Fruit fly (Drosophila melanogaster): ENCODE results near the gene UBL3.
A peak's percentile ranks its signal among the peaks of the same experiment; 100 is the strongest.

Gene UBL3

DNA sequence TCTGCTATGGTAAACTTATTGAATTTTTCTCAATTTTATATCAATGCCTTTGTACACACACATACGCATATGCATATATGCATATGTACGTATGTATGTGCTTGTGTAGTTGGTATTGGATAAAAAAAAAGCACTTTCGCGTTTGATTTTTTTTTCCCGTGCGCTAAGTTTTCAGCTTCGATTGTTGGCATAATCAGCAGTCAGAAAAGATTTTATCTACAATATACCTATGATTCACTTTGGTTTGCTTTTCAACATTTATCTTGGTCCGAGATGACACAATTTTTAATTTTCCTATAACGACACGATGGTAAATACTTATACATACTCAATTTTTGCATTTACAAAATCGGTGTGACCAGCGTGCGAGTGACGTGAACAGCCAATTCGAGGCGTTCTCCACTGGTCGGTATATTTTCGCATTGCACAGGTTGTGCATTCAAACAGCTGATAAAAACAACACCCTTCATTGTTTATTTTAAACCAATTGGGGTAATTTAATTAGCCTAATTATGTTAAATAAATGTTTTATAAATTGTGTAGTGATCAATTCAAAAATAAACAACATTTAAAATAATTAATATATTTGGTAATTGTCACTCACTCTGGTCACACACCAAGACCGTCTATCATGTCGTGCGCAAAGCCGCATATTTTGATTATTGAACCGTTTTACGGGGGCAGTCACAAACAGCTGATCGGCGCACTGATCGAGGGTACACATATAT is at the start of gene UBL3, which contains the start of gene CG15914:
TSS of gene UBL3 (minus strand) at position 361 of the 728 bp plus-strand sequence.
TSS of gene CG15914 (plus strand) at position 607 of the 728 bp plus-strand sequence.
- TF ChIP-seq CG17801 (GFP tag; optimal IDR thresholded peaks at IDR 0.05; ENCODE audit: partially characterized antibody) = peak; percentile 56

DNA sequence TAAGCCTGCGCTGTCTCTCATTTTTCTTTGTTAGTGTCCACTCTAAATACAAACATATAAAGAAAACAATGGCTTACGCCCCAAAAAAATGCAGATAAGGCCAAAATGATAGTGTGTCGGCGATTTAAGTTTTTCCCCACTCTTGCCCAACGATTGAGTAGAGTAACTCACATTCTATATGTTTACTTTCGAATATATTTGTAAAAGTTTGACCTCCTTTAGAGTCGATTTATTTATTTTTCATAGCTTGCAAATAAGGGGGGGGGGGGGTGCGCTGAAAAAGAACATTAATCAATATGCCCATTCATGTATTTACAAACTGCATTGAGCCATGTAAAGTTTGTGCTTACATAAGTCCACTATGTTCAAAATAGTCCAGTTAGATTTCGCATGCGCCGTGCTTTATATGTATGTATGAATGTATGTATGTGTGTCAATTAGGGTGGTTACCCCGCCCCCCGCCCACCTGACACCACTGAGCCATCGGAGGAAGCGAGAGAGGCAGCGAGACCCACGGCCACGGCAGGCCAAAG is 40.8 kb upstream of the UBL3 start:
- TF ChIP-seq CG17801 (GFP tag; optimal IDR thresholded peaks at IDR 0.05; ENCODE audit: partially characterized antibody) = no peak

DNA sequence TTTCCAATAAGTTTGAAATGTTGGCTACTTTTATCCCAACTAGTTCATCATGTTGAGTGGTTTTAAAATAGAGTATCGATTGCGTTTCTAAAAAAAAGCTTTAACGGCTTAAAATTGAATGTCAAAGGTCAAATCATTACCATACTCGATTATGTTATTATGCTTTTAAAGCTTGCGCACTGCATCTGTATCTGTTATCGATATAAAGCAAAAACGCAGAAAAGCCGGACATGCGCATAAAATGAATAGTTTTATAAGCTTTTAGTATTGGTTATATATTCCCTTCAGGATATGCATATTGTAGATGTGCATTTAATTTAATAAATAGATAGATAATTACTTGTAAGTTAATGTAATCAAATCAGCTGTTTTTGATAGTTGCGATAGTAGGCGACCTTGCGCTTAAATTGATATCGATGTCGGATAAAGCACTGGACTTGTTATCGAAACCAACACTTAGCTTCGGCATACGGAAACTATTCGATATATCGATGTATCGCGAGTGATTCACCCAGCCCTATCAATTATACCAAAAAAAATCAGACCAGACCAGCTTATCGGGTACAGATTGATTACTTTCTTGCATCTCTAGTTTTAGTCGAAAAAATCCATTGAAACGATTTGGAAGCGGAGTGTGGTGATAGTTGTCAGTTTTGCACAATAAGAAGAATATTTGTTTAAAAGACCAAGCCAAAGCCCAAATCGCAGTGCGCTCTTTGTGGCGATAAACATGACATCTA is 38.8 kb upstream of the UBL3 start, which contains the start of gene shi:
TSS of gene shi (plus strand) at position 511 of the 740 bp plus-strand sequence.
- TF ChIP-seq CG17801 (GFP tag; optimal IDR thresholded peaks at IDR 0.05; ENCODE audit: partially characterized antibody) = peak; percentile 32

DNA sequence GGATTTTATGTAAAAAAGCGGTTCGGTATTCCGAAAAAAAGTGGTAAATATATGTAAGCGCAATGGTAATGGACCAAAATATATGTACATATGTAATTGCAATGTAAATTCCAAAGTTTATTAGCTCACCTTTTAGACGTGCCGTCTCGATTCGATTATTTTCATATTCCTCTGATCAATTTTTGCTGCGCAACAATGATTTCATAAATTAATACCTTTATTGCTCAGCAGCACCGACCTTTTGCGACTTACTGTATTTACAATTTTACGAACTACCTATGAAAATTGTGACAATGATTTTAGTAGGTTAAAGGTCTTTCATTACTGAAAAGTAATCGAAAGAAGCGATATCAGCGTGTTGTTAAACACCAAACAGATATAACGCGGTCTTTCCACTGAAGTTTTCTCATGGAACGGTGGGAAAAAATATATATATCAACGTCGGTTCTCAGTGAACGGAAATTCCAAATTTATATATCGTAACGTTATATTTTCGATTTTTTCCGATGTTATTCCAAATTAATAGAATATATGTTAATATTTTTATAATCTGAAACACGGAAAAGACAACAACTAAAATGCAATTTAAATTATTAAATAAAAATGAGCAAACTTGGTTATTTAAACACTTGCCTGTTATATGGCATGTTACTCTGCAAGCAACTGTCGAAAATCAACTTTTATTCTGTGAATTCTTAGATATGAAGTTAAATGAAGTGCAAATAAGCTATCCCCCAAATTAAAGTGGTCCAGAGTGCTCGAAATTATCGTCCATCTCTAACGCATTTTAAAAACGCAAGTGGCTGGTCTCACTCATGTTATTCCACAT is 37.0 kb upstream of the UBL3 start, which contains the start of the genes MSBP and CG15916:
TSS of gene MSBP (minus strand) at position 330 of the 829 bp plus-strand sequence.
TSS of gene CG15916 (plus strand) at position 810 of the 829 bp plus-strand sequence.
- peak; percentile 8 for TF ChIP-seq CG17801 (GFP tag; optimal IDR thresholded peaks at IDR 0.05; ENCODE audit: partially characterized antibody)

DNA sequence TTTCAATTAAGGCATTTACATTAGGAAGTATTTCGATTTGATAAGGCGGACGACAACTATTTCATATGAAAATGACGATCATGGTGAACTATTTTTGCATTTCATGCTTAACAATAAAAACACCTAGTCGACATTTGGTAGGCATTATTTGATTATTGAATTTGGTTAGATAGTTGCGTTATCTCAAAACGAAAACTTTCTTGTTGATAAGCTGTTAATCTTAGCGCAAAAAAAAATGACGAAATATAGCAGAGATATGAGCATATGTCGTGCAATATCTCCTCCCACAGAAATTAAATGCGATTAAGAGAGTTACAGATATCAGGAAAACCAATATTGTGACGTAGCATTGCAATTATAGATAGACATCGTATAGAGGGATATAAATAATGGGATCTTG is 35.8 kb upstream of the UBL3 start:
- no peak for TF ChIP-seq CG17801 (GFP tag; optimal IDR thresholded peaks at IDR 0.05; ENCODE audit: partially characterized antibody)

DNA sequence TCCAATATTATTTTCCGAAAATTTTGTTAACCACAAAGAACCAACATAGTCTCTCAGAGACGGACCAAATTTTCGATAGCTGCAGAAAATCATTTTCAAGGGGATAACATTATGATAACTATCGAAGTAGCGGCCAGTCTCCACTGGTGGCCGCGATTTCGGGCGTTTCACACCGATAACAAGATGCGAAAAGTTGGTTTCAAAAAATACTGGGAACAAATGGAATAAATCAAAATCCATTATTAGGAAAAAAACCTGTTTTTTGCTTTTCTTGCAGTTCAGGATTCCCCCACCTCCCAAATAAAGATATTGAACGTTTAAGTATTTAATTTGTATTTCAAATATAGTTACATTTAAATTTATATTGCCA is 34.3 kb upstream of the UBL3 start, which contains the start of gene tay:
TSS of gene tay (minus strand) at position 65 of the 370 bp plus-strand sequence.
- no peak for TF ChIP-seq CG17801 (GFP tag; optimal IDR thresholded peaks at IDR 0.05; ENCODE audit: partially characterized antibody)

DNA sequence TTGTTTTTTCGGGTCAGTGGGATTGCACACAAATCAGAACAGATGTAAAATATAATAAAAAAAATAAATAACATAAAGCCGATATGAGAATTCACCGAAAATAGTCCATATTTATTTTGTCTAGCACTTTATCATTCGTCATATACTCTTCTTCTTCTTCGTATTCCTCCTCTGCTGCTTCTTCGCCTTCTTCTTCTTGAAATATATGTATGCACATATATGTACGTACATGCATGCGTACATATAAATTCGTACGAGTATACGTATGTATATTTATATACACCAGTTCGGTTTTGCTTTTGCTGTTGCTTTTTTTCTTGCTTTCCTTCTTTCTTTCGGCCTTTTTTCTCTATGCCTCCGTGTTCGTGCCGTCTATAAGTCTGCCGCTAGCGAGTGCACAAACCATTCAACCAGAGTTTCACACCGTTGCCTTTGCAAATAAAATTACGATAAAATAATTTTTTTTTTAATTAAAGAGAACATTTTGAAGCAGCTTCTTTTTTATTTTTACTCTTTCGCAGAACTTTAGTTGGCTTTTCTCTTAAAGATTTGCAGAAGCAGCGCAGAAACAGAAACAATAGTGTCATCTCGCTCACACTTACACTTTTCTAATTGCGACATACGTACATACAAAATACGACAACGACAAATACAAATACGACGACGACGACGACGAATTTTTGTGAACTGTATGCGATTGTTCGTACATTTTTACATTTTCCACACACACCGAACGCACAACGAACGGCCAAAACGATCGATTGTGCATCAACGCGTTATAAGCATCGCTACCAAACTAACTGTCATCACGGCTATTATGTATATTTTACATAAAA is 33.7 kb upstream of the UBL3 start:
- peak; percentile 98 for TF ChIP-seq CG17801 (GFP tag; optimal IDR thresholded peaks at IDR 0.05; ENCODE audit: partially characterized antibody)

DNA sequence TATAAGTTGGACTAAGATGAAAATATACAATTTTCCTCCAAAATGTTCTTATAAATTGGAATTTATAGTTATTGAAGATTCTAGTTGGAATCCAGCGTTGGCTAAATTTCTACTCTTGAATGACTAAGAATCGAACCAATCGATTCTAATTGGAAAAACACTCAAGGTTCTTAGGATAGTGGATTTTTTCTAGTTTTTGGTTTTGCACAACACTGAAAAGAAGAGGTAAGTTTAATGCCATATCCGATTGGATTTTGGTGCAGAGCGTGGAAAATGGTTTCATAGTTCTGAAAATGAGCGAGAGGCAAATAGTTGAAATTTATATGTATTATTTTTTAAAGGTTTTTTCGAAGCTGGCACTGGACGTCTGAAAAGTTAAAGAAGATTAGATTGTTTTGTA is 22.6 kb upstream of the UBL3 start:
- TF ChIP-seq CG17801 (GFP tag; optimal IDR thresholded peaks at IDR 0.05; ENCODE audit: partially characterized antibody) = no peak

DNA sequence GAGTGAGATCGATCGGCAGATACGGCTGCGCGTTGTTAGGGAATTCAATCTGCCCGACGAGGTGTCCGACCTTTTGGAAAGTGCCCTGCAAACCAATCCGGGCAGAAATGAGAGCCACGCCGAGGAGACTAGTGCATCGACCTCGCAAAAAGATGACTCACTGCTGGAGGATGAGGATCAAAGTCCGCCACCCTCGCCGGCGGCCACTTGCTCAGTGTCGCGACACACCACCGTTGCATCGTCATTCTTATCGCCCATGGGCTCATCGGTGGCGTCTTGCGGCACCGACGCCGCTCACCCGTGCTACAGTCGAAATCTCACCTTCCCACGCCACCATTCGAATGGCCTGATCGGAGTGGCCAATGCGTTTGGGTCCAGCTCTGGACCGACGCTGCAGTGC is 21.5 kb upstream of the UBL3 start:
- no peak for TF ChIP-seq CG17801 (GFP tag; optimal IDR thresholded peaks at IDR 0.05; ENCODE audit: partially characterized antibody)

DNA sequence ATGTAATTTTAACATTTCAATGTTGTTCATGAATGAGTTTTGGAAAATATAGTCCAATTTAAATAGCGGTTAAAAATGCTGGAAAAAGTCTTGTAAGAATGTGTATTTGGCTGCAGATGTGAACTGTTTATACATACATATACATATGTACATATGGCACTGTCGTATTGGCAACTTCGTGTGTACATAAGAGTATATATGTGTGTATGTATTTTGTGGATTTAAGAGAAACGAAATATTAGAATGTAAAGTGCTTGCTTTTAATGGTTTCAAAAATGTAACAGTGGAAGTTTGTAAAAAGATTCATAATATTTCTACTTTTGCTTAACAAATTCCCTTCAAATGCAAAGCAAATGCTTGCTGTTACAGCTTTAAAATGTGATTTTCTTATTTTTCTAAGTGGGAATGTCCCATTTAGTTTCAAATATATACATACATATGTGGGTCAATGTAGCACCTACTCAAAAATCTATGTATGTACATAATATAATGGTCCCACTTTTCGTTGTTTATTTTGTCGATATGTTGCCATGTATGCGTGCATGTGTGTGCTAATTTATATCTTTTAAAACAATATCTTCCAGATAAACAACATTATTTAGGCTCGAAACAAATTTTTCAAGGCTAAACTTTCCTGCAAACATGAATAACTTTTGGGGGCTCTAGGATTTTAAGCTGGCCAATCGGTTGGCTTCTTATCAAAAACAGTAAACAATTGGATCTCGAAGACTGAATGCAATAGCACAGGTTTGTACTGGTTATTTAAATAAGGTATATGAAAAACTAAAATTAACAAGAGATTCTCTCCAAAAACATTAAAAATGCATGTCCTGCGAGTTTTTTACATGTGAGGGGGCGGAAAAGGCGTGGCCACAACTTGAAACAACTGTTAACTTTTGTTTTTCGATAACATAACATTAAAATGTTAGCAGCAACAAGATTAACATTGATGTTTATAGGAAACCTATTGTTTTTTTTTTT is 18.1 kb upstream of the UBL3 start:
- TF ChIP-seq CG17801 (GFP tag; optimal IDR thresholded peaks at IDR 0.05; ENCODE audit: partially characterized antibody) = no peak

DNA sequence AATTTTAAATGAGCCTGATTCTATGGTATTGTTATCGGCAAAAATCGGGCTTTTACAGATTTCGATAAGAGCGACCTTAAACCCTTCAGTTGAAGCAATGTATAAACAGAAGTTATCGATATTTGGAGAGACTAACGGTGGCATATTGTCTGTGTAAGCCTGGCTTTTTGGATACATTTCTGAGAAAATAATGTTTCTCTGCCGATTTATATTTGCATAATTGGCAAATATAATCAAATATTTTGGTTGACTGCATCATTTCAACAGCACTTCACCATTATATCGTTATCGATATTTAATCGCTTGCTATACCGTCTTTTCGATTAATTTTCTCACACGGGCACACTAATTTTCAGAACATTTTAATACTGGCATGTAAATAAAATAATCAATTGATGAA is 16.9 kb upstream of the UBL3 start, which contains the start of gene CG16952:
TSS of gene CG16952 (plus strand) at position 341 of the 400 bp plus-strand sequence.
- TF ChIP-seq CG17801 (GFP tag; optimal IDR thresholded peaks at IDR 0.05; ENCODE audit: partially characterized antibody) = no peak

DNA sequence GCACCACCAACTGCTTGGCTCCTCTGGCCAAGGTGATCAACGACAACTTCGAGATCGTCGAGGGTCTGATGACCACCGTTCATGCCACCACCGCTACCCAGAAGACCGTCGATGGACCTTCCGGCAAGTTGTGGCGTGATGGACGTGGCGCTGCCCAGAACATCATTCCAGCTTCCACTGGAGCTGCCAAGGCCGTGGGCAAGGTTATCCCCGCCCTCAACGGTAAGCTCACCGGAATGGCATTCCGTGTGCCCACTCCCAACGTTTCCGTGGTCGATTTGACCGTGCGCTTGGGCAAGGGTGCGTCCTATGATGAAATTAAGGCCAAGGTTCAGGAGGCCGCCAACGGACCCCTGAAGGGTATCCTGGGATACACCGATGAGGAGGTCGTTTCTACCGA is 15.8 kb upstream of the UBL3 start:
- TF ChIP-seq CG17801 (GFP tag; optimal IDR thresholded peaks at IDR 0.05; ENCODE audit: partially characterized antibody) = no peak

DNA sequence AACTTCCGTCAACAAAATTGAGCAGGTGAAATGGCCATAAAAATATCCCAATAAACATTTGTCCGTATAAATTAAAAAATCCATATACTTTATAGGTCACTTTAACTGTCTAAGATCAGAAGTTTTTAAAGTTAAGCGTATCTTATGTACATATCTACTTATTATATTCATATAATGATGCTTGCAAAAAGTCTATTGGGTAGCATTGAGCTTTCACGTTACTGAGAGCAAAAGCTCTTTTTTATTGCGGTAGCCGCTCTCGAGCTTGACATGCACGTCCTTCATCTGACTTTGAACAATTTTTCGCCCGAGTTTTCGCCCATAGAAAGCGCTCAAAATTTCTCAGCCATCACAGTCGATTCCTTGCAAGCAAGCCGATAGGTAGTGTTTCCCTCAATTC is 14.9 kb upstream of the UBL3 start, which contains the start of gene Gapdh2:
TSS of gene Gapdh2 (plus strand) at position 283 of the 400 bp plus-strand sequence.
- peak; percentile 100 for TF ChIP-seq CG17801 (GFP tag; optimal IDR thresholded peaks at IDR 0.05; ENCODE audit: partially characterized antibody)

Data from ovary, adult (tissue).